Worm (Caenorhabditis elegans) whole organism, young adult: ENCODE results near the gene ucr-2.2.

Experiments used
- akir-1 ChIP-seq: fragments of 200-800 bp; sonication (Bioruptor generic); optimal IDR thresholded peaks from 2 replicates; lab custom pipeline; 2018; ENCODE audit warnings: mild to moderate bottlenecking, missing genetic modification characterization, moderate library complexity, missing compliant biosample characterization
- athp-1 ChIP-seq: sonication (generic microtip); optimal IDR thresholded peaks from 2 replicates; lab custom pipeline; 2017; ENCODE audit warnings: mild to moderate bottlenecking, missing genetic modification characterization, missing compliant biosample characterization
- hsf-1 ChIP-seq: fragments of 200-800 bp; sonication (Bioruptor generic); IDR thresholded peaks from 2 replicates; pipeline ENCODE4 v1.3.6; 2022; ENCODE audit warnings: missing genetic modification reagents, missing genetic modification characterization, missing compliant biosample characterization
- lsl-1 ChIP-seq: fragments of 200-800 bp; sonication (Bioruptor generic); optimal IDR thresholded peaks from 2 replicates; lab custom pipeline; 2018; ENCODE audit warnings: mild to moderate bottlenecking, missing genetic modification characterization, moderate library complexity, missing compliant biosample characterization
- nfya-1 ChIP-seq: sonication (generic microtip); optimal IDR thresholded peaks from 2 replicates; lab custom pipeline; 2017; ENCODE audit warnings: antibody characterized with exemption, missing compliant biosample characterization, missing genetic modification characterization, borderline replicate concordance; ENCODE audit not compliant: insufficient read depth
- nfyb-1 ChIP-seq: fragments of 200-800 bp; sonication (Bioruptor generic); IDR thresholded peaks from 2 replicates; pipeline ENCODE4 v1.3.6; 2022; ENCODE audit warnings: missing genetic modification reagents, missing genetic modification characterization, missing compliant biosample characterization
- snpc-4 ChIP-seq, 5 experiments: fragments of 150-350 bp in 1 of 5; sonication (generic microtip) in 4 of 5; optimal IDR thresholded peaks; 2 replicates each; lab custom pipeline; 2014 to 2018; ENCODE audit warnings: missing genetic modification characterization in 5 of 5, missing biosample characterization in 3 of 5, antibody characterized with exemption in 2 of 5, mild to moderate bottlenecking in 2 of 5, missing compliant biosample characterization in 2 of 5, missing genotype in 2 of 5, moderate library complexity in 2 of 5, missing genetic modification reagents in 1 of 5
- tbx-9 ChIP-seq: sonication (generic microtip); optimal IDR thresholded peaks from 2 replicates; lab custom pipeline; 2016; ENCODE audit warnings: borderline replicate concordance, missing genetic modification characterization, inconsistent platforms, missing compliant biosample characterization
- ztf-28 ChIP-seq: fragments of 200-800 bp; sonication (Bioruptor generic); IDR thresholded peaks from 2 replicates; pipeline ENCODE4 v1.3.6; 2022; ENCODE audit warnings: missing genetic modification reagents, missing genetic modification characterization, missing compliant biosample characterization

- TF ChIP-seq snpc-4 (GFP tag; optimal IDR thresholded peaks at IDR 0.05; lab: Kevin White, UChicago): no peak
- TF ChIP-seq snpc-4 (tag; optimal IDR thresholded peaks at IDR 0.05; lab: Kevin White, UChicago): no peak
- no peak for TF ChIP-seq hsf-1 (GFP tag; lab: Robert Waterston, UW)
- TF ChIP-seq athp-1: no peak
- no peak for TF ChIP-seq akir-1 (GFP tag; lab: Kevin White, UChicago)
- TF ChIP-seq tbx-9: no peak
- TF ChIP-seq ztf-28: no peak
- TF ChIP-seq nfya-1 (tag; lab: Kevin White, UChicago): no peak
- TF ChIP-seq nfyb-1: no peak
- TF ChIP-seq lsl-1 (GFP tag; lab: Kevin White, UChicago): no peak
Measured at ce11 chrX:15155054-15155453, 18.6 kb upstream of the ucr-2.2 start.
